Fruit fly (Drosophila melanogaster) whole organism, embryonic: ENCODE data around the gene CG32811.
A peak's percentile ranks its signal among the peaks of the same experiment; 100 is the strongest.

Experiments used
- Asciz ChIP-seq: fragments of 200-800 bp; sonication (Bioruptor generic); optimal IDR thresholded peaks from 2 replicates; lab custom pipeline; 2017; ENCODE audit warnings: missing biosample characterization, mild to moderate bottlenecking, missing genetic modification characterization, missing genetic modification reagents
- Atf-2 ChIP-seq: fragments of 200-800 bp; sonication (Bioruptor generic); optimal IDR thresholded peaks from 2 replicates; lab custom pipeline; 2016; ENCODE audit warnings: missing biosample characterization, missing genetic modification characterization
- Awh ChIP-seq: fragments of 200-800 bp; sonication (Bioruptor generic); IDR thresholded peaks from 2 replicates; pipeline ENCODE4, ENCODE4 v1.3.6; 2022; ENCODE audit warnings: missing biosample characterization, missing genetic modification characterization
- CG10321 ChIP-seq: fragments of 200-800 bp; sonication (Bioruptor generic); IDR thresholded peaks from 2 replicates; pipeline ENCODE4 v1.3.6; 2022; ENCODE audit warnings: missing biosample characterization, missing genetic modification characterization
- CG10431 ChIP-seq: fragments of 200-800 bp; sonication (Bioruptor generic); optimal IDR thresholded peaks from 3 replicates; lab custom pipeline; 2018; ENCODE audit warnings: missing biosample characterization, mild to moderate bottlenecking, missing genetic modification characterization
- CG10979 ChIP-seq: fragments of 200-800 bp; sonication (Bioruptor generic); optimal IDR thresholded peaks from 2 replicates; lab custom pipeline; 2018; ENCODE audit warnings: missing biosample characterization, mild to moderate bottlenecking, missing genetic modification characterization, moderate library complexity
- CG11696 ChIP-seq: fragments of 200-800 bp; sonication (Bioruptor generic); IDR thresholded peaks from 2 replicates; pipeline ENCODE4 v1.3.6; 2022; ENCODE audit warnings: missing biosample characterization, missing genetic modification characterization
- CG12104 ChIP-seq: fragments of 200-800 bp; sonication (Bioruptor generic); optimal IDR thresholded peaks from 3 replicates; lab custom pipeline; 2016; ENCODE audit warnings: missing biosample characterization, missing genetic modification characterization
- CG13296 ChIP-seq: fragments of 200-800 bp; sonication (Bioruptor generic); optimal IDR thresholded peaks from 3 replicates; lab custom pipeline; 2018; ENCODE audit warnings: missing biosample characterization, mild to moderate bottlenecking, missing genetic modification characterization
- CG14710 ChIP-seq: fragments of 200-800 bp; sonication (Bioruptor generic); optimal IDR thresholded peaks from 3 replicates; lab custom pipeline; 2019; ENCODE audit warnings: missing biosample characterization, mild to moderate bottlenecking, missing genetic modification characterization, moderate library complexity
- CG15011 ChIP-seq: fragments of 200-800 bp; sonication (Bioruptor generic); optimal IDR thresholded peaks from 3 replicates; lab custom pipeline; 2018; ENCODE audit warnings: missing biosample characterization, mild to moderate bottlenecking, missing genetic modification characterization
- CG15514 ChIP-seq: fragments of 200-800 bp; sonication (Bioruptor generic); optimal IDR thresholded peaks from 3 replicates; lab custom pipeline; 2017; ENCODE audit warnings: missing biosample characterization, missing genetic modification characterization, mild to moderate bottlenecking, moderate library complexity, missing genetic modification reagents
- CG1603 ChIP-seq: fragments of 200-800 bp; sonication (Bioruptor generic); optimal IDR thresholded peaks from 2 replicates; lab custom pipeline; 2019; ENCODE audit warnings: missing biosample characterization, mild to moderate bottlenecking, missing genetic modification characterization, moderate library complexity
- CG1792 ChIP-seq: fragments of 200-800 bp; sonication (Bioruptor generic); optimal IDR thresholded peaks from 2 replicates; lab custom pipeline; 2016; ENCODE audit warnings: missing biosample characterization, missing genetic modification characterization
- CG18476 ChIP-seq: fragments of 200-800 bp; sonication (Bioruptor generic); optimal IDR thresholded peaks from 2 replicates; lab custom pipeline; 2016; ENCODE audit warnings: missing biosample characterization, mild to moderate bottlenecking, missing genetic modification characterization
- CG18764 ChIP-seq: fragments of 200-800 bp; sonication (Bioruptor generic); optimal IDR thresholded peaks from 3 replicates; lab custom pipeline; 2016; ENCODE audit warnings: missing biosample characterization, missing genetic modification characterization
- CG2199 ChIP-seq: fragments of 200-800 bp; sonication (Bioruptor generic); IDR thresholded peaks from 3 replicates; pipeline ENCODE4 v1.3.6; 2022; ENCODE audit warnings: missing biosample characterization, missing genetic modification characterization
- CG4854 ChIP-seq: fragments of 200-800 bp; sonication (Bioruptor generic); optimal IDR thresholded peaks from 2 replicates; lab custom pipeline; 2016; ENCODE audit warnings: missing biosample characterization, missing genetic modification characterization, inconsistent platforms
- CG5245 ChIP-seq: fragments of 200-800 bp; sonication (Bioruptor generic); optimal IDR thresholded peaks from 3 replicates; lab custom pipeline; 2016; ENCODE audit warnings: missing biosample characterization, missing genetic modification characterization
- CG8924 ChIP-seq: fragments of 200-800 bp; optimal IDR thresholded peaks from 3 replicates; lab custom pipeline; 2019; ENCODE audit warnings: missing biosample characterization, mild to moderate bottlenecking, missing genetic modification characterization, moderate library complexity
- CG9797 ChIP-seq: fragments of 200-800 bp; sonication (Bioruptor generic); optimal IDR thresholded peaks from 3 replicates; lab custom pipeline; 2018; ENCODE audit warnings: missing biosample characterization, mild to moderate bottlenecking, missing genetic modification characterization
- D ChIP-seq, 2 experiments: fragments of 200-800 bp in 1 of 2; fragments of >200 bp in 1 of 2; sonication (Bioruptor generic) in 1 of 2; optimal IDR thresholded peaks; 2 replicates in 1 of 2; 3 replicates in 1 of 2; lab custom pipeline; 2017; ENCODE audit warnings: mild to moderate bottlenecking in 1 of 2, missing biosample characterization in 1 of 2, missing genetic modification characterization in 1 of 2, missing genetic modification reagents in 1 of 2
- D19A ChIP-seq: fragments of 200-800 bp; optimal IDR thresholded peaks from 3 replicates; lab custom pipeline; 2019; ENCODE audit warnings: missing biosample characterization, mild to moderate bottlenecking, missing genetic modification characterization, moderate library complexity
- D19B ChIP-seq: fragments of 200-800 bp; sonication (Bioruptor generic); optimal IDR thresholded peaks from 2 replicates; lab custom pipeline; 2017; ENCODE audit warnings: missing biosample characterization, mild to moderate bottlenecking, missing genetic modification characterization
- Doc2 ChIP-seq: fragments of 200-800 bp; sonication (Bioruptor generic); IDR thresholded peaks from 2 replicates; pipeline ENCODE4 v1.3.6; 2022; ENCODE audit warnings: missing biosample characterization, missing genetic modification characterization
- Lhr ChIP-seq: fragments of 200-800 bp; sonication (Bioruptor generic); optimal IDR thresholded peaks from 3 replicates; lab custom pipeline; 2017; ENCODE audit warnings: mild to moderate bottlenecking, missing biosample characterization, missing genetic modification reagents, missing genetic modification characterization
- MBD-R2 ChIP-seq: fragments of 200-800 bp; sonication (Bioruptor generic); IDR thresholded peaks from 2 replicates; pipeline ENCODE4 v1.3.6; 2022; ENCODE audit warnings: missing biosample characterization, missing genetic modification characterization
- Mrtf ChIP-seq: fragments of 200-800 bp; sonication (Bioruptor generic); IDR thresholded peaks from 3 replicates; pipeline ENCODE4 v1.3.6; 2022; ENCODE audit warnings: missing biosample characterization, missing genetic modification characterization
- Myb ChIP-seq: fragments of 200-800 bp; sonication (Bioruptor generic); optimal IDR thresholded peaks from 2 replicates; lab custom pipeline; 2016; ENCODE audit warnings: missing biosample characterization, missing genetic modification characterization
- Oaz ChIP-seq: fragments of 200-800 bp; sonication (Bioruptor generic); IDR thresholded peaks from 2 replicates; pipeline ENCODE4 v1.3.6; 2022; ENCODE audit warnings: missing biosample characterization, missing genetic modification characterization
- Optix ChIP-seq: fragments of 200-800 bp; sonication (Bioruptor generic); IDR thresholded peaks from 3 replicates; pipeline ENCODE4 v1.3.6; 2022; ENCODE audit warnings: missing biosample characterization, missing genetic modification characterization
- Rfx ChIP-seq: fragments of 200-800 bp; sonication (Bioruptor generic); IDR thresholded peaks from 2 replicates; pipeline ENCODE4 v1.3.6; 2022; ENCODE audit warnings: missing biosample characterization, missing genetic modification characterization
- Xbp1 ChIP-seq: fragments of 200-800 bp; sonication (Bioruptor generic); optimal IDR thresholded peaks from 3 replicates; lab custom pipeline; 2016; ENCODE audit warnings: missing biosample characterization, mild to moderate bottlenecking, missing genetic modification characterization
- br ChIP-seq: fragments of >200 bp; optimal IDR thresholded peaks from 2 replicates; lab custom pipeline; 2017
- corto ChIP-seq: fragments of 200-800 bp; sonication (Bioruptor generic); optimal IDR thresholded peaks from 2 replicates; lab custom pipeline; 2016; ENCODE audit warnings: missing biosample characterization, mild to moderate bottlenecking, missing genetic modification characterization, moderate library complexity
- fd102C ChIP-seq: fragments of 200-800 bp; sonication (Bioruptor generic); optimal IDR thresholded peaks from 2 replicates; lab custom pipeline; 2018; ENCODE audit warnings: missing biosample characterization, mild to moderate bottlenecking, missing genetic modification characterization, moderate library complexity
- gt ChIP-seq: fragments of 200-800 bp; sonication (Bioruptor generic); IDR thresholded peaks from 2 replicates; pipeline ENCODE4 v1.3.6; 2022; ENCODE audit warnings: missing biosample characterization, missing genetic modification characterization
- her ChIP-seq: fragments of 200-800 bp; sonication (Bioruptor generic); optimal IDR thresholded peaks from 2 replicates; lab custom pipeline; 2016; ENCODE audit warnings: missing biosample characterization, missing genetic modification characterization
- jigr1 ChIP-seq: fragments of 200-800 bp; sonication (Bioruptor generic); IDR thresholded peaks from 3 replicates; pipeline ENCODE4 v1.3.6; 2022; ENCODE audit warnings: missing biosample characterization, missing genetic modification characterization
- mld ChIP-seq: fragments of 200-800 bp; sonication (Bioruptor generic); IDR thresholded peaks from 3 replicates; pipeline ENCODE4 v1.3.6; 2022; ENCODE audit warnings: missing biosample characterization, missing genetic modification characterization; ENCODE audit not compliant: partially characterized antibody
- org-1 ChIP-seq: fragments of 200-800 bp; sonication (Bioruptor generic); optimal IDR thresholded peaks from 2 replicates; lab custom pipeline; 2017; ENCODE audit warnings: missing biosample characterization, missing genetic modification characterization
- pnt ChIP-seq: fragments of 200-800 bp; sonication (Bioruptor generic); optimal IDR thresholded peaks from 3 replicates; lab custom pipeline; 2016; ENCODE audit warnings: missing biosample characterization, missing genetic modification characterization
- ro ChIP-seq: fragments of 200-800 bp; sonication (Bioruptor generic); IDR thresholded peaks from 2 replicates; pipeline ENCODE4 v1.3.6; 2022; ENCODE audit warnings: missing biosample characterization, missing genetic modification characterization
- sc ChIP-seq, 3 experiments: fragments of >200 bp in 2 of 3; fragments of 200-800 bp in 1 of 3; sonication (Bioruptor generic) in 1 of 3; optimal IDR thresholded peaks; 2 replicates in 2 of 3; 3 replicates in 1 of 3; lab custom pipeline; 2017; ENCODE audit warnings: mild to moderate bottlenecking in 1 of 3, missing biosample characterization in 1 of 3, missing genetic modification characterization in 1 of 3, missing genetic modification reagents in 1 of 3
- tll ChIP-seq, 2 experiments: fragments of 200-800 bp in 1 of 2; fragments of >200 bp in 1 of 2; sonication (Bioruptor generic) in 1 of 2; optimal IDR thresholded peaks; 2 replicates each; lab custom pipeline; 2017 to 2019; ENCODE audit warnings: missing biosample characterization in 2 of 2, missing genetic modification characterization in 2 of 2, mild to moderate bottlenecking in 1 of 2, moderate library complexity in 1 of 2
- wek ChIP-seq: fragments of 200-800 bp; sonication (Bioruptor generic); optimal IDR thresholded peaks from 3 replicates; lab custom pipeline; 2018; ENCODE audit warnings: missing biosample characterization, mild to moderate bottlenecking, missing genetic modification characterization, moderate library complexity
- zfh1 ChIP-seq: fragments of 200-800 bp; sonication (Bioruptor generic); IDR thresholded peaks from 3 replicates; pipeline ENCODE4 v1.3.6; 2022; ENCODE audit warnings: missing biosample characterization, missing genetic modification characterization
- zfh2 ChIP-seq: fragments of 200-800 bp; sonication (Bioruptor generic); optimal IDR thresholded peaks from 2 replicates; lab custom pipeline; 2016; ENCODE audit warnings: missing biosample characterization, missing genetic modification characterization

The CG32811 gene

DNA sequence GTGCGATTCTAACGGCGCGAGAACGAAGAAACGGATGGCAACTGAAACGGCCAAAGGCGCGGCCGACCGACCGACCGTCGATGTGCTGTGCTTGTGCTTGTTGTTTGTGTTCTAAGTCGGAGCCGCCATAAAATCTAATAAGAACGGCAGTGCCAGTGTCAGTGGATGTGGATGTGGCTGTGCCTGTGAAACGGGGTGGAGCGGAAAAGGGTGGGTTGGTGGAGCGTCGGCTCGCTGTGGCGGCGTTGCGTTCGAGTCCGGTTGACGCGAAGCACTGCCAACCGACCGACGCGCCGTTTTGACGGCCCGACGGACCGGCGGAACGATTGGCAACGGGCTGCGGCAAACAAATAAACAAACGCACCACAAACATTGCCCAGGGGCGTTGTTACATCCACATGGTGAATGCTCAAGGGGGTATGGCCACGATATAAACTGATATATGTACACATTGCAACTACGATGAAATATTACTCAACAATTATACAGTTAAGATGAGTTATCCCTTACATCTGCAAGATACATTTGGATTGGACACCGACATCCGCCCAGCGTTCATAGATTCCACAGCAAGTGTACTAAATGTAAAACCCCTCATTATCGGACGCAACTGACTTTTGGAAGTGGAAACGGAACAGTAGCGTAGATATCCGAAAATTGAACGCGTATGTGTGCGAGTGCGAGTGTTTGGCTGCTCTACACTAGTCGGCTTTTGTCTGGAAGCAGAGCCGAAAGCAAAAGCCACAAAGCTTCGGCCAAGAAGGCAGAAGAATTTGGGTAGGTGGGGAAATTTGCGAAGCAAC, 23.0 kb downstream of the CG32811 start, which contains the start of gene Atf3 (continued):
- TF ChIP-seq D19A (peak; percentile 95), CG8924 (tag; lab: Kevin White, UChicago) (peak; percentile 99), Doc2 (GFP tag; lab: Robert Waterston, UW) (peak; percentile 97), D (optimal IDR thresholded peaks at IDR 0.05; lab: Kevin White, UChicago) (no peak), D (GFP tag; optimal IDR thresholded peaks at IDR 0.05; lab: Kevin White, UChicago) (peak; percentile 98), sc (optimal IDR thresholded peaks at IDR 0.05; lab: Kevin White, UChicago) (no peak), sc (GFP tag; optimal IDR thresholded peaks at IDR 0.05; lab: Kevin White, UChicago) (peak; percentile 97), Awh (GFP tag; lab: Robert Waterston, UW) (peak; percentile 97), CG18476 (peak; percentile 98), CG12104 (peak; percentile 99), D19B (GFP tag; lab: Kevin White, UChicago) (peak; percentile 98), mld (GFP tag; lab: Robert Waterston, UW) (no peak), gt (peak; percentile 88), corto (GFP tag; lab: Kevin White, UChicago) (peak; percentile 85), Rfx (peak; percentile 99), wek (GFP tag; lab: Kevin White, UChicago) (peak; percentile 94), CG9797 (peak; percentile 60), Atf-2 (GFP tag; lab: Kevin White, UChicago) (peak; percentile 99), Oaz (GFP tag; lab: Robert Waterston, UW) (peak; percentile 98), Asciz (GFP tag; lab: Kevin White, UChicago) (peak; percentile 97), Optix (GFP tag; lab: Robert Waterston, UW) (peak; percentile 97), CG10321 (GFP tag; lab: Robert Waterston, UW) (peak; percentile 81), CG10979 (tag; lab: Kevin White, UChicago) (peak; percentile 97), CG2199 (GFP tag; lab: Robert Waterston, UW) (peak; percentile 89), CG18764 (GFP tag; lab: Kevin White, UChicago) (peak; percentile 98), CG15514 (GFP tag; lab: Kevin White, UChicago) (peak; percentile 96), tll (GFP tag; optimal IDR thresholded peaks at IDR 0.05; lab: Kevin White, UChicago) (peak in 1 of 2 experiments; percentile 31), MBD-R2 (GFP tag; lab: Robert Waterston, UW) (peak; percentile 98), CG1603 (tag; lab: Kevin White, UChicago) (peak; percentile 99), CG15011 (GFP tag; lab: Kevin White, UChicago) (peak; percentile 99), CG14710 (peak; percentile 96), CG1792 (GFP tag; lab: Kevin White, UChicago) (peak; percentile 99), jigr1 (GFP tag; lab: Robert Waterston, UW) (peak; percentile 99), her (GFP tag; lab: Kevin White, UChicago) (peak; percentile 98), CG10431 (GFP tag; lab: Kevin White, UChicago) (peak; percentile 89), zfh1 (GFP tag; lab: Robert Waterston, UW) (peak; percentile 97), CG4854 (GFP tag; lab: Kevin White, UChicago) (peak; percentile 98), Myb (peak; percentile 96), br (lab: Kevin White, UChicago) (no peak), CG11696 (peak; percentile 90), fd102C (peak; percentile 58), ro (GFP tag; lab: Robert Waterston, UW) (peak; percentile 97), Mrtf (GFP tag; lab: Robert Waterston, UW) (peak; percentile 98), zfh2 (GFP tag; lab: Kevin White, UChicago) (peak; percentile 100), Lhr (GFP tag; lab: Kevin White, UChicago) (peak; percentile 94), org-1 (peak; percentile 100), CG13296 (GFP tag; lab: Kevin White, UChicago) (peak; percentile 99), Xbp1 (peak; percentile 99), CG5245 (GFP tag; lab: Kevin White, UChicago) (peak; percentile 98), pnt (GFP tag; lab: Kevin White, UChicago) (peak; percentile 99)
